Worm (Caenorhabditis elegans): ENCODE data around the gene R02C2.1.

The R02C2.1 gene

ce11 chrV:246097-246496 is 8.1 kb upstream of the R02C2.1 start, which contains the start of gene kin-34:
kin-34 (minus strand) TSS chrV:246197.
- no peak for TF ChIP-seq R02D3.7 (tag; optimal IDR thresholded peaks at IDR 0.05)

- TF ChIP-seq nhr-12 (tag; optimal IDR thresholded peaks at IDR 0.05) = no peak
- TF ChIP-seq zag-1 (tag; optimal IDR thresholded peaks at IDR 0.05) = no peak
- no peak for TF ChIP-seq lsy-12 (tag; optimal IDR thresholded peaks at IDR 0.05)
- no peak for TF ChIP-seq nhr-43 (tag; optimal IDR thresholded peaks at IDR 0.05; ENCODE audit: poor library complexity, severe bottlenecking)
- TF ChIP-seq snpc-4 (tag; optimal IDR thresholded peaks at IDR 0.05) = no peak
- TF ChIP-seq nhr-25 (tag; optimal IDR thresholded peaks at IDR 0.05) = no peak
- no peak for TF ChIP-seq lin-39 (tag; optimal IDR thresholded peaks at IDR 0.05)
These were observed 4.5 kb upstream of the R02C2.1 start, which contains the start of gene R02C2.7 for ce11 chrV:242518-242917. R02C2.7 (minus strand) TSS chrV:242618.

ce11 chrV:240287-240686 is 2.3 kb upstream of the R02C2.1 start, which contains the start of gene txt-2:
txt-2 (minus strand) TSS chrV:240500.
- TF ChIP-seq nhr-11 (tag; optimal IDR thresholded peaks at IDR 0.05) (no peak), elt-3 (tag; optimal IDR thresholded peaks at IDR 0.05) (no peak), ZK546.5 (tag; optimal IDR thresholded peaks at IDR 0.05) (no peak), fos-1 (tag; optimal IDR thresholded peaks at IDR 0.05) (no peak), nhr-43 (tag; optimal IDR thresholded peaks at IDR 0.05; ENCODE audit: poor library complexity, severe bottlenecking) (no peak), egl-27 (tag; optimal IDR thresholded peaks at IDR 0.05) (no peak), ceh-82 (tag; optimal IDR thresholded peaks at IDR 0.05) (no peak), nhr-23 (tag; optimal IDR thresholded peaks at IDR 0.05) (no peak), R02D3.7 (tag; optimal IDR thresholded peaks at IDR 0.05) (no peak)

ce11 chrV:237012-237411 is 982 bp downstream of the R02C2.1 start:
- TF ChIP-seq nfya-1 (tag; optimal IDR thresholded peaks at IDR 0.05; ENCODE audit: insufficient read depth) (no peak), ceh-16 (tag; optimal IDR thresholded peaks at IDR 0.05) (no peak), unc-62 (GFP tag; optimal IDR thresholded peaks at IDR 0.05) (no peak), snpc-4 (tag; optimal IDR thresholded peaks at IDR 0.05) (no peak), skn-1 (tag; optimal IDR thresholded peaks at IDR 0.05) (no peak), pqm-1 (tag; optimal IDR thresholded peaks at IDR 0.05) (no peak), fkh-2 (tag; optimal IDR thresholded peaks at IDR 0.05) (no peak)

- TF ChIP-seq nhr-23 (tag; optimal IDR thresholded peaks at IDR 0.05) = no peak
- no peak for TF ChIP-seq fos-1 (tag; optimal IDR thresholded peaks at IDR 0.05)
- no peak for TF ChIP-seq hmg-11 (tag; optimal IDR thresholded peaks at IDR 0.05)
- TF ChIP-seq nhr-76 (tag; optimal IDR thresholded peaks at IDR 0.05) = no peak
- no peak for TF ChIP-seq jun-1 (tag; optimal IDR thresholded peaks at IDR 0.05)
- no peak for TF ChIP-seq zag-1 (tag; optimal IDR thresholded peaks at IDR 0.05)
- no peak for TF ChIP-seq lin-39 (tag; optimal IDR thresholded peaks at IDR 0.05)
- no peak for TF ChIP-seq nhr-12 (tag; optimal IDR thresholded peaks at IDR 0.05)
These were observed 3.4 kb downstream of the R02C2.1 start, which contains the start of gene kin-33 for ce11 chrV:234572-234971. kin-33 (minus strand) TSS chrV:234672.

- TF ChIP-seq nhr-11 (tag; optimal IDR thresholded peaks at IDR 0.05) = no peak
- TF ChIP-seq elt-3 (tag; optimal IDR thresholded peaks at IDR 0.05) = no peak
- no peak for TF ChIP-seq ceh-82 (tag; optimal IDR thresholded peaks at IDR 0.05)
- TF ChIP-seq snpc-4 (tag; optimal IDR thresholded peaks at IDR 0.05) = no peak
- TF ChIP-seq ztf-11 (tag; optimal IDR thresholded peaks at IDR 0.05) = no peak
These were observed 18.4 kb downstream of the R02C2.1 start, which contains the start of gene srh-80 for ce11 chrV:219632-220031. srh-80 (plus strand) TSS chrV:219932.

ce11 chrV:216847-217246 is 21.1 kb downstream of the R02C2.1 start, which contains the start of gene srh-78:
srh-78 (plus strand) TSS chrV:217147.
- TF ChIP-seq nhr-28 (tag; optimal IDR thresholded peaks at IDR 0.05) (no peak), ama-1 (optimal IDR thresholded peaks at IDR 0.05) (no peak), unc-62 (GFP tag; optimal IDR thresholded peaks at IDR 0.05) (no peak), pqm-1 (tag; optimal IDR thresholded peaks at IDR 0.05) (no peak), tbx-2 (tag; optimal IDR thresholded peaks at IDR 0.05) (no peak), nhr-25 (tag; optimal IDR thresholded peaks at IDR 0.05) (no peak)

ce11 chrV:215697-216096 is 22.3 kb downstream of the R02C2.1 start:
- TF ChIP-seq mml-1 (tag; optimal IDR thresholded peaks at IDR 0.05) (no peak), fkh-10 (GFP tag; optimal IDR thresholded peaks at IDR 0.05) (no peak), egl-5 (tag; optimal IDR thresholded peaks at IDR 0.05) (no peak), snpc-4 (tag; optimal IDR thresholded peaks at IDR 0.05) (no peak), R02D3.7 (tag; optimal IDR thresholded peaks at IDR 0.05) (no peak)

Measured in whole organism, L3 larva.